Fruit fly (Drosophila melanogaster) whole organism, embryonic: ENCODE results near the gene Upf2.

Experiments used
- Antp ChIP-seq: fragments of 200-800 bp; sonication (Bioruptor generic); optimal IDR thresholded peaks from 3 replicates; lab custom pipeline; 2016; ENCODE audit warnings: missing biosample characterization, missing genetic modification characterization
- Atf-2 ChIP-seq: fragments of 200-800 bp; sonication (Bioruptor generic); optimal IDR thresholded peaks from 2 replicates; lab custom pipeline; 2016; ENCODE audit warnings: missing biosample characterization, missing genetic modification characterization
- B-H2 ChIP-seq: fragments of 200-800 bp; sonication (Bioruptor generic); optimal IDR thresholded peaks from 2 replicates; lab custom pipeline; 2018; ENCODE audit warnings: missing biosample characterization, mild to moderate bottlenecking, missing genetic modification characterization
- CG10267 ChIP-seq: fragments of 200-800 bp; sonication (Bioruptor generic); optimal IDR thresholded peaks from 2 replicates; lab custom pipeline; 2018; ENCODE audit warnings: missing biosample characterization, mild to moderate bottlenecking, missing genetic modification characterization, moderate library complexity
- CG10654 ChIP-seq: fragments of 200-800 bp; sonication (Bioruptor generic); optimal IDR thresholded peaks from 2 replicates; lab custom pipeline; 2016; ENCODE audit warnings: missing biosample characterization, missing genetic modification characterization
- CG11398 ChIP-seq: fragments of 200-800 bp; sonication (Bioruptor generic); optimal IDR thresholded peaks from 2 replicates; lab custom pipeline; 2016; ENCODE audit warnings: missing biosample characterization, missing genetic modification characterization
- CG12236 ChIP-seq: fragments of 200-800 bp; sonication (Bioruptor generic); optimal IDR thresholded peaks from 2 replicates; lab custom pipeline; 2016; ENCODE audit warnings: missing biosample characterization, missing genetic modification characterization
- CG1233 ChIP-seq: fragments of 200-800 bp; sonication (Bioruptor generic); optimal IDR thresholded peaks from 4 replicates; lab custom pipeline; 2018; ENCODE audit warnings: missing biosample characterization, mild to moderate bottlenecking, missing genetic modification characterization
- CG14860 ChIP-seq: fragments of 200-800 bp; sonication (Bioruptor generic); IDR thresholded peaks from 3 replicates; pipeline ENCODE4 v1.3.6; 2022; ENCODE audit warnings: missing biosample characterization, missing genetic modification characterization; ENCODE audit not compliant: partially characterized antibody
- CG15011 ChIP-seq: fragments of 200-800 bp; sonication (Bioruptor generic); optimal IDR thresholded peaks from 3 replicates; lab custom pipeline; 2018; ENCODE audit warnings: missing biosample characterization, mild to moderate bottlenecking, missing genetic modification characterization
- CG2116 ChIP-seq: fragments of 200-800 bp; sonication (Bioruptor generic); optimal IDR thresholded peaks from 3 replicates; lab custom pipeline; 2018; ENCODE audit warnings: missing biosample characterization, mild to moderate bottlenecking, missing genetic modification characterization
- CG2120 ChIP-seq: fragments of 200-800 bp; sonication (Bioruptor generic); optimal IDR thresholded peaks from 3 replicates; lab custom pipeline; 2016; ENCODE audit warnings: missing biosample characterization, missing genetic modification characterization
- CG2199 ChIP-seq: fragments of 200-800 bp; sonication (Bioruptor generic); IDR thresholded peaks from 3 replicates; pipeline ENCODE4 v1.3.6; 2022; ENCODE audit warnings: missing biosample characterization, missing genetic modification characterization
- CG3163 ChIP-seq: fragments of 200-800 bp; sonication (Bioruptor generic); optimal IDR thresholded peaks from 3 replicates; lab custom pipeline; 2016; ENCODE audit warnings: missing biosample characterization, missing genetic modification characterization
- CG34376 ChIP-seq: fragments of 200-800 bp; sonication (Bioruptor generic); optimal IDR thresholded peaks from 2 replicates; lab custom pipeline; 2018; ENCODE audit warnings: missing biosample characterization, mild to moderate bottlenecking, missing genetic modification characterization
- CG3995 ChIP-seq: fragments of 200-800 bp; sonication (Bioruptor generic); optimal IDR thresholded peaks from 3 replicates; lab custom pipeline; 2016; ENCODE audit warnings: missing biosample characterization, missing genetic modification characterization
- CG4282 ChIP-seq: fragments of 200-800 bp; sonication (Bioruptor generic); optimal IDR thresholded peaks from 2 replicates; lab custom pipeline; 2016; ENCODE audit warnings: missing biosample characterization, missing genetic modification characterization
- CG5180 ChIP-seq: fragments of 200-800 bp; sonication (Bioruptor generic); optimal IDR thresholded peaks from 3 replicates; lab custom pipeline; 2017; ENCODE audit warnings: missing biosample characterization, missing genetic modification characterization, mild to moderate bottlenecking, moderate library complexity, missing genetic modification reagents
- CG6272 ChIP-seq: fragments of 200-800 bp; sonication (Bioruptor generic); IDR thresholded peaks from 2 replicates; pipeline ENCODE4 v1.3.6; 2022; ENCODE audit warnings: missing biosample characterization, missing genetic modification characterization
- CG7839 ChIP-seq: fragments of 200-800 bp; sonication (Bioruptor generic); optimal IDR thresholded peaks from 3 replicates; lab custom pipeline; 2018; ENCODE audit warnings: missing biosample characterization, mild to moderate bottlenecking, missing genetic modification characterization, moderate library complexity
- CG8944 ChIP-seq: fragments of 200-800 bp; sonication (Bioruptor generic); optimal IDR thresholded peaks from 3 replicates; lab custom pipeline; 2016; ENCODE audit warnings: missing biosample characterization, missing genetic modification characterization
- CG9797 ChIP-seq: fragments of 200-800 bp; sonication (Bioruptor generic); optimal IDR thresholded peaks from 3 replicates; lab custom pipeline; 2018; ENCODE audit warnings: missing biosample characterization, mild to moderate bottlenecking, missing genetic modification characterization
- D ChIP-seq, 2 experiments: fragments of 200-800 bp in 1 of 2; fragments of >200 bp in 1 of 2; sonication (Bioruptor generic) in 1 of 2; optimal IDR thresholded peaks; 2 replicates in 1 of 2; 3 replicates in 1 of 2; lab custom pipeline; 2017; ENCODE audit warnings: mild to moderate bottlenecking in 1 of 2, missing biosample characterization in 1 of 2, missing genetic modification characterization in 1 of 2, missing genetic modification reagents in 1 of 2
- ERR ChIP-seq: fragments of 200-800 bp; sonication (Bioruptor generic); optimal IDR thresholded peaks from 2 replicates; lab custom pipeline; 2016; ENCODE audit warnings: missing biosample characterization, missing genetic modification characterization
- Elba2 ChIP-seq: fragments of 200-800 bp; sonication (Bioruptor generic); optimal IDR thresholded peaks from 3 replicates; lab custom pipeline; 2016; ENCODE audit warnings: missing biosample characterization, missing genetic modification characterization
- H15 ChIP-seq: fragments of 200-800 bp; sonication (Bioruptor generic); IDR thresholded peaks from 3 replicates; pipeline ENCODE4 v1.3.6; 2022; ENCODE audit warnings: missing biosample characterization, missing genetic modification characterization
- HLHmδ ChIP-seq: fragments of 200-800 bp; sonication (Bioruptor generic); optimal IDR thresholded peaks from 2 replicates; lab custom pipeline; 2018; ENCODE audit warnings: missing biosample characterization, mild to moderate bottlenecking, missing genetic modification characterization, moderate library complexity
- Myb ChIP-seq: fragments of 200-800 bp; sonication (Bioruptor generic); optimal IDR thresholded peaks from 2 replicates; lab custom pipeline; 2016; ENCODE audit warnings: missing biosample characterization, missing genetic modification characterization
- NfI ChIP-seq: fragments of 200-800 bp; sonication (Bioruptor generic); optimal IDR thresholded peaks from 3 replicates; lab custom pipeline; 2018; ENCODE audit warnings: missing biosample characterization, mild to moderate bottlenecking, missing genetic modification characterization, moderate library complexity
- Oli ChIP-seq: fragments of 200-800 bp; sonication (Bioruptor generic); optimal IDR thresholded peaks from 2 replicates; lab custom pipeline; 2018; ENCODE audit warnings: missing biosample characterization, mild to moderate bottlenecking, missing genetic modification characterization, moderate library complexity
- Vsx1 ChIP-seq: fragments of 200-800 bp; sonication (Bioruptor generic); optimal IDR thresholded peaks from 2 replicates; lab custom pipeline; 2017; ENCODE audit warnings: missing biosample characterization, mild to moderate bottlenecking, missing genetic modification characterization, missing genetic modification reagents
- Xrp1 ChIP-seq: fragments of 200-800 bp; sonication (Bioruptor generic); IDR thresholded peaks from 2 replicates; pipeline ENCODE4 v1.3.6; 2022; ENCODE audit warnings: missing biosample characterization, missing genetic modification characterization
- YL-1 ChIP-seq: fragments of 200-800 bp; sonication (Bioruptor generic); optimal IDR thresholded peaks from 3 replicates; lab custom pipeline; 2017; ENCODE audit warnings: missing biosample characterization, mild to moderate bottlenecking, missing genetic modification characterization
- ab ChIP-seq: fragments of 200-800 bp; sonication (Bioruptor generic); optimal IDR thresholded peaks from 2 replicates; lab custom pipeline; 2016; ENCODE audit warnings: missing biosample characterization, missing genetic modification characterization
- ase ChIP-seq: fragments of 200-800 bp; sonication (Bioruptor generic); IDR thresholded peaks from 3 replicates; pipeline ENCODE4 v1.3.6; 2022; ENCODE audit warnings: missing biosample characterization, missing genetic modification characterization
- bbx ChIP-seq: fragments of 200-800 bp; sonication (Bioruptor generic); IDR thresholded peaks from 2 replicates; pipeline ENCODE4 v1.3.6; 2022; ENCODE audit warnings: missing biosample characterization, missing genetic modification characterization; ENCODE audit not compliant: partially characterized antibody
- bsh ChIP-seq, 2 experiments: fragments of 200-800 bp; sonication (Bioruptor generic); optimal IDR thresholded peaks; 2 replicates each; lab custom pipeline; 2017 to 2018; ENCODE audit warnings: mild to moderate bottlenecking in 2 of 2, missing biosample characterization in 2 of 2, missing genetic modification characterization in 2 of 2, moderate library complexity in 1 of 2
- crp ChIP-seq, 2 experiments: fragments of 200-800 bp; sonication (Bioruptor generic); optimal IDR thresholded peaks; 2 replicates in 1 of 2; 3 replicates in 1 of 2; lab custom pipeline; 2017; ENCODE audit warnings: missing biosample characterization in 2 of 2, missing genetic modification characterization in 2 of 2, mild to moderate bottlenecking in 1 of 2, moderate library complexity in 1 of 2
- dan ChIP-seq: fragments of 200-800 bp; sonication (Bioruptor generic); IDR thresholded peaks from 2 replicates; pipeline ENCODE4 v1.3.6; 2022; ENCODE audit warnings: missing biosample characterization, missing genetic modification characterization
- ems ChIP-seq: fragments of 200-800 bp; sonication (Bioruptor generic); optimal IDR thresholded peaks from 3 replicates; lab custom pipeline; 2016; ENCODE audit warnings: missing biosample characterization, missing genetic modification characterization
- hbn ChIP-seq: fragments of 200-800 bp; sonication (Bioruptor generic); IDR thresholded peaks from 2 replicates; pipeline ENCODE4 v1.3.6; 2022; ENCODE audit warnings: missing biosample characterization, missing genetic modification characterization; ENCODE audit not compliant: partially characterized antibody
- mam ChIP-seq: fragments of 200-800 bp; sonication (Bioruptor generic); optimal IDR thresholded peaks from 3 replicates; lab custom pipeline; 2016; ENCODE audit warnings: missing biosample characterization, missing genetic modification characterization
- phol ChIP-seq: fragments of 200-800 bp; sonication (Bioruptor generic); optimal IDR thresholded peaks from 3 replicates; lab custom pipeline; 2018; ENCODE audit warnings: missing biosample characterization, mild to moderate bottlenecking, missing genetic modification characterization, moderate library complexity
- rib ChIP-seq: fragments of 200-800 bp; sonication (Bioruptor generic); IDR thresholded peaks from 2 replicates; pipeline ENCODE4 v1.3.6; 2022; ENCODE audit warnings: missing biosample characterization, missing genetic modification characterization
- schlank ChIP-seq: fragments of 200-800 bp; sonication (Bioruptor generic); optimal IDR thresholded peaks from 2 replicates; lab custom pipeline; 2018; ENCODE audit warnings: missing biosample characterization, mild to moderate bottlenecking, missing genetic modification characterization
- tin ChIP-seq: fragments of 200-800 bp; sonication (Bioruptor generic); optimal IDR thresholded peaks from 3 replicates; lab custom pipeline; 2016; ENCODE audit warnings: missing biosample characterization, missing genetic modification characterization
- ttk ChIP-seq: fragments of 200-800 bp; sonication (Bioruptor generic); IDR thresholded peaks from 2 replicates; pipeline ENCODE4 v2.1.2; 2022; ENCODE audit warnings: missing biosample characterization, missing genetic modification characterization
- unc-4 ChIP-seq: fragments of 200-800 bp; sonication (Bioruptor generic); IDR thresholded peaks from 2 replicates; pipeline ENCODE4 v1.3.6; 2022; ENCODE audit warnings: missing biosample characterization, missing genetic modification characterization; ENCODE audit not compliant: partially characterized antibody
- unpg ChIP-seq: fragments of 200-800 bp; sonication (Bioruptor generic); optimal IDR thresholded peaks from 3 replicates; lab custom pipeline; 2018; ENCODE audit warnings: missing biosample characterization, mild to moderate bottlenecking, missing genetic modification characterization, moderate library complexity

Upf2 gene

DNA sequence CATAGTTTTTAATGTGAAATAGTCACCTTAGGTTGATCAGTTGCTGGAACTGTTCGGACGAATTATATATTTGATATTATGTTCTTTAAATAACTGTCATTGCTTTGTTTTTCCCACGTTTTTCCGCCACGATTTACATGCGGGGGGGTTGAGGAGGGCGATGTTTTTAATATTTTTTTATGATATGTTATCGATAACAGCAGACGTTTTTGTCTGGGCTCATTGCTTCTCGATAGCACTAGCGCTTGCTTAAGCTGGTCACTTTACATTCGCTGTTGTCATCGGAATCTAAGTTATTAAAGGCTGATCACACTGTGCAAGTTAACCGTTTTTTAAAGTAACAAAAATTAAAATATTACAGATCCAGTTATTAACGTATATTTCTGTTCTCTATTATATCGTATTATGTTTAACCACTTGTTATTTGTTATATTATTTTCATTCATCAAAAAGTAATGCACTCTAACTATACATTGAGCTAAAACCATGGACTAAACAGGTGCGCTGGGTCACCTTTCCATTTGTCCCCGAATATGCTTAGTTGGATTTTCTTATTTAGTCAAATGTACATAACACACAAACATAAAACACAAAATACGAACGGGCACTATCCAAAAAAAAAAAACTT is at the start of gene Upf2, which contains the start of gene CG1571:
TSS of gene Upf2 (minus strand) at position 167 of the 628 bp plus-strand sequence.
TSS of gene CG1571 (plus strand) at position 578 of the 628 bp plus-strand sequence.
- TF ChIP-seq CG1233 (GFP tag; lab: Kevin White, UChicago) (no peak), unpg (GFP tag; lab: Kevin White, UChicago) (no peak), Vsx1 (GFP tag; lab: Kevin White, UChicago) (no peak), CG6272 (GFP tag; lab: Robert Waterston, UW) (no peak), crp (GFP tag; optimal IDR thresholded peaks at IDR 0.05; lab: Kevin White, UChicago) (peak in 1 of 2 experiments; percentile 10), CG15011 (no peak), YL-1 (GFP tag; lab: Kevin White, UChicago) (peak; percentile 86), Xrp1 (GFP tag; lab: Robert Waterston, UW) (no peak), H15 (GFP tag; lab: Robert Waterston, UW) (no peak), CG3995 (peak; percentile 69), Oli (tag; lab: Kevin White, UChicago) (no peak), CG9797 (GFP tag; lab: Kevin White, UChicago) (peak; percentile 86), hbn (GFP tag; lab: Robert Waterston, UW) (peak; percentile 66), CG5180 (no peak), dan (no peak), phol (no peak), CG2199 (GFP tag; lab: Robert Waterston, UW) (no peak), CG12236 (no peak), ab (GFP tag; lab: Kevin White, UChicago) (no peak), ERR (GFP tag; lab: Kevin White, UChicago) (no peak), bsh (GFP tag; optimal IDR thresholded peaks at IDR 0.05; lab: Kevin White, UChicago) (no peak), HLHmδ (no peak), CG2120 (GFP tag; lab: Kevin White, UChicago) (peak; percentile 44), unc-4 (GFP tag; lab: Robert Waterston, UW) (peak; percentile 58; the same call in 1 of the 2 replicates), CG4282 (GFP tag; lab: Kevin White, UChicago) (no peak), CG10654 (GFP tag; lab: Kevin White, UChicago) (no peak), CG3163 (GFP tag; lab: Kevin White, UChicago) (no peak), tin (GFP tag; lab: Kevin White, UChicago) (no peak), mam (GFP tag; lab: Kevin White, UChicago) (no peak), D (optimal IDR thresholded peaks at IDR 0.05; lab: Kevin White, UChicago) (no peak), D (GFP tag; optimal IDR thresholded peaks at IDR 0.05; lab: Kevin White, UChicago) (no peak), CG34376 (peak; percentile 6), ttk (GFP tag; lab: Robert Waterston, UW) (no peak), NfI (no peak), CG8944 (GFP tag; lab: Kevin White, UChicago) (no peak), CG10267 (tag; lab: Kevin White, UChicago) (peak; percentile 59), B-H2 (GFP tag; lab: Kevin White, UChicago) (no peak), CG14860 (GFP tag; lab: Robert Waterston, UW) (peak; percentile 68), rib (GFP tag; lab: Robert Waterston, UW) (no peak), Antp (GFP tag; lab: Kevin White, UChicago) (no peak), CG2116 (peak; percentile 84), CG7839 (tag; lab: Kevin White, UChicago) (no peak), CG11398 (GFP tag; lab: Kevin White, UChicago) (no peak), Atf-2 (no peak), Elba2 (no peak), ems (GFP tag; lab: Kevin White, UChicago) (peak; percentile 3), schlank (tag; lab: Kevin White, UChicago) (no peak), bbx (GFP tag; lab: Robert Waterston, UW) (peak; percentile 79), Myb (GFP tag; lab: Kevin White, UChicago) (peak; percentile 97), ase (GFP tag; lab: Robert Waterston, UW) (no peak)
